Worm (Caenorhabditis elegans) whole organism, young adult: Measurements from ENCODE around the gene T12E12.6.

ENCODE experiments used
- B0336.3 ChIP-seq: fragments of 200-800 bp; sonication (Bioruptor generic); IDR thresholded peaks from 2 replicates; pipeline ENCODE4 v1.3.6; 2022; ENCODE audit warnings: missing genetic modification characterization, missing compliant biosample characterization
- C17E4.6 ChIP-seq: fragments of 200-800 bp; sonication (Bioruptor generic); IDR thresholded peaks from 2 replicates; pipeline ENCODE4 v1.3.6; 2022; ENCODE audit warnings: missing genetic modification reagents, missing genetic modification characterization, missing compliant biosample characterization
- D2030.7 ChIP-seq: fragments of 200-800 bp; sonication (Bioruptor generic); IDR thresholded peaks from 2 replicates; pipeline ENCODE4 v1.3.6; 2022; ENCODE audit warnings: missing genetic modification reagents, missing genetic modification characterization, missing compliant biosample characterization
- K11D2.4 ChIP-seq: fragments of 200-800 bp; sonication (Bioruptor generic); IDR thresholded peaks from 2 replicates; pipeline ENCODE4 v1.3.6; 2022; ENCODE audit warnings: missing genetic modification reagents, missing genetic modification characterization, missing compliant biosample characterization
- K12H6.12 ChIP-seq: fragments of 200-800 bp; sonication (Bioruptor generic); optimal IDR thresholded peaks from 2 replicates; lab custom pipeline; 2018; ENCODE audit warnings: mild to moderate bottlenecking, missing genetic modification characterization, missing compliant biosample characterization
- T07F8.4 ChIP-seq: sonication (generic microtip); optimal IDR thresholded peaks from 2 replicates; lab custom pipeline; 2016; ENCODE audit warnings: mild to moderate bottlenecking, missing genetic modification characterization, moderate library complexity, missing compliant biosample characterization
- ama-1 ChIP-seq, 3 experiments: fragments of 150-350 bp in 1 of 3; sonication (generic microtip) in 2 of 3; optimal IDR thresholded peaks; 2 replicates each; lab custom pipeline; 2014 to 2018; ENCODE audit warnings: missing biosample characterization in 2 of 3, missing genetic modification characterization in 2 of 3, missing genetic modification reagents in 2 of 3
- attf-5 ChIP-seq: fragments of 200-800 bp; sonication (Bioruptor generic); optimal IDR thresholded peaks from 2 replicates; lab custom pipeline; 2018; ENCODE audit warnings: mild to moderate bottlenecking, missing genetic modification characterization, missing compliant biosample characterization
- cebp-1 ChIP-seq, 2 experiments: fragments of 200-800 bp in 1 of 2; sonication (Bioruptor generic) in 1 of 2; sonication (generic microtip) in 1 of 2; IDR thresholded peaks in 1 of 2; optimal IDR thresholded peaks in 1 of 2; 2 replicates each; pipeline versions ENCODE4 v1.3.6 to Lab custom; 2017 to 2022; ENCODE audit warnings: missing compliant biosample characterization in 2 of 2, missing genetic modification characterization in 2 of 2, mild to moderate bottlenecking in 1 of 2, missing genetic modification reagents in 1 of 2, moderate library complexity in 1 of 2
- ceh-79 ChIP-seq: sonication (generic microtip); optimal IDR thresholded peaks from 2 replicates; lab custom pipeline; 2017; ENCODE audit warnings: mild to moderate bottlenecking, missing genetic modification characterization, missing compliant biosample characterization
- chd-7 ChIP-seq: sonication (generic microtip); optimal IDR thresholded peaks from 2 replicates; lab custom pipeline; 2016; ENCODE audit warnings: mild to moderate bottlenecking, missing genetic modification characterization, moderate library complexity, missing compliant biosample characterization
- dox-1 ChIP-seq: fragments of 200-800 bp; sonication (Bioruptor generic); IDR thresholded peaks from 2 replicates; pipeline ENCODE4 v1.3.6; 2022; ENCODE audit warnings: missing genetic modification reagents, missing genetic modification characterization, missing compliant biosample characterization
- dpff-1 ChIP-seq: sonication (generic microtip); optimal IDR thresholded peaks from 2 replicates; lab custom pipeline; 2017; ENCODE audit warnings: mild to moderate bottlenecking, missing genetic modification characterization, missing compliant biosample characterization
- ekl-4 ChIP-seq: fragments of 200-800 bp; sonication (Bioruptor generic); IDR thresholded peaks from 2 replicates; pipeline ENCODE4 v1.3.6; 2022; ENCODE audit warnings: missing genetic modification reagents, missing genetic modification characterization, missing compliant biosample characterization
- hmg-1.2 ChIP-seq: fragments of 200-800 bp; sonication (Bioruptor generic); IDR thresholded peaks from 2 replicates; pipeline ENCODE4 v1.3.6; 2022; ENCODE audit warnings: missing genetic modification reagents, missing genetic modification characterization, missing compliant biosample characterization
- lin-26 ChIP-seq: fragments of 200-800 bp; sonication (Bioruptor generic); IDR thresholded peaks from 2 replicates; pipeline ENCODE4 v1.3.6; 2022; ENCODE audit warnings: missing genetic modification reagents, missing genetic modification characterization, missing compliant biosample characterization
- lin-40 ChIP-seq: sonication (generic microtip); optimal IDR thresholded peaks from 2 replicates; lab custom pipeline; 2016; ENCODE audit warnings: missing genetic modification characterization, mild to moderate bottlenecking, missing compliant biosample characterization, missing genotype, missing genetic modification reagents
- lir-1 ChIP-seq: fragments of 200-800 bp; sonication (Bioruptor generic); conservative IDR thresholded peaks from 2 replicates; pipeline ENCODE4 v1.3.6; 2022; ENCODE audit warnings: missing genetic modification reagents, missing genetic modification characterization, missing compliant biosample characterization
- lsy-27 ChIP-seq: sonication (generic microtip); optimal IDR thresholded peaks from 2 replicates; lab custom pipeline; 2017; ENCODE audit warnings: missing genetic modification characterization, mild to moderate bottlenecking, missing compliant biosample characterization, antibody characterized with exemption, missing genotype, borderline replicate concordance; ENCODE audit not compliant: insufficient read depth
- madf-6 ChIP-seq: fragments of 200-800 bp; sonication (Bioruptor generic); IDR thresholded peaks from 2 replicates; pipeline ENCODE4 v1.3.6; 2022; ENCODE audit warnings: missing genetic modification reagents, missing genetic modification characterization, missing compliant biosample characterization
- mel-28 ChIP-seq: sonication (generic microtip); optimal IDR thresholded peaks from 2 replicates; lab custom pipeline; 2016; ENCODE audit warnings: borderline replicate concordance, mild to moderate bottlenecking, missing genetic modification characterization, missing compliant biosample characterization
- nhr-120 ChIP-seq: fragments of 200-800 bp; sonication (Bioruptor generic); IDR thresholded peaks from 2 replicates; pipeline ENCODE4 v1.3.6; 2022; ENCODE audit warnings: missing genetic modification characterization, missing compliant biosample characterization
- nhr-179 ChIP-seq: sonication (generic microtip); optimal IDR thresholded peaks from 2 replicates; lab custom pipeline; 2016; ENCODE audit warnings: mild to moderate bottlenecking, missing genetic modification characterization, missing compliant biosample characterization
- nhr-80 ChIP-seq: sonication (generic microtip); optimal IDR thresholded peaks from 2 replicates; lab custom pipeline; 2016; ENCODE audit warnings: missing genetic modification characterization, missing compliant biosample characterization
- pbrm-1 ChIP-seq: fragments of 200-800 bp; sonication (Bioruptor generic); IDR thresholded peaks from 2 replicates; pipeline ENCODE4 v1.3.6; 2022; ENCODE audit warnings: missing genetic modification reagents, missing genetic modification characterization, missing compliant biosample characterization
- pha-4 ChIP-seq: fragments of 150-350 bp; sonication (generic microtip); optimal IDR thresholded peaks from 2 replicates; lab custom pipeline; 2014; ENCODE audit warnings: missing biosample characterization, missing genetic modification reagents, missing genetic modification characterization
- rpc-1 ChIP-seq, 2 experiments: fragments of 150-350 bp in 1 of 2; sonication (generic microtip) in 1 of 2; optimal IDR thresholded peaks; 2 replicates each; lab custom pipeline; 2014 to 2018; ENCODE audit warnings: missing biosample characterization in 1 of 2, missing genetic modification characterization in 1 of 2, missing genetic modification reagents in 1 of 2, missing genotype in 1 of 2
- sea-2 ChIP-seq: fragments of 200-800 bp; sonication (Bioruptor generic); IDR thresholded peaks from 2 replicates; pipeline ENCODE4 v1.3.6; 2022; ENCODE audit warnings: missing genetic modification characterization, missing compliant biosample characterization
- snpc-4 ChIP-seq, 5 experiments: fragments of 150-350 bp in 1 of 5; sonication (generic microtip) in 4 of 5; optimal IDR thresholded peaks; 2 replicates each; lab custom pipeline; 2014 to 2018; ENCODE audit warnings: missing genetic modification characterization in 5 of 5, missing biosample characterization in 3 of 5, antibody characterized with exemption in 2 of 5, mild to moderate bottlenecking in 2 of 5, missing compliant biosample characterization in 2 of 5, missing genotype in 2 of 5, moderate library complexity in 2 of 5, missing genetic modification reagents in 1 of 5
- somi-1 ChIP-seq: fragments of 200-800 bp; sonication (Bioruptor generic); optimal IDR thresholded peaks from 2 replicates; lab custom pipeline; 2018; ENCODE audit warnings: mild to moderate bottlenecking, missing genetic modification characterization, missing compliant biosample characterization
- sptf-2 ChIP-seq: fragments of 200-800 bp; sonication (Bioruptor generic); optimal IDR thresholded peaks from 2 replicates; lab custom pipeline; 2018; ENCODE audit warnings: mild to moderate bottlenecking, missing genetic modification characterization, missing compliant biosample characterization
- tbp1 ChIP-seq: fragments of 200-800 bp; sonication (Bioruptor generic); optimal IDR thresholded peaks from 2 replicates; lab custom pipeline; 2018; ENCODE audit warnings: mild to moderate bottlenecking, missing genetic modification characterization, missing compliant biosample characterization
- unc-130 ChIP-seq: sonication (generic microtip); optimal IDR thresholded peaks from 2 replicates; lab custom pipeline; 2016; ENCODE audit warnings: missing genetic modification reagents, missing genetic modification characterization, missing compliant biosample characterization
- ztf-22 ChIP-seq: fragments of 200-800 bp; sonication (Bioruptor generic); optimal IDR thresholded peaks from 2 replicates; lab custom pipeline; 2018; ENCODE audit warnings: mild to moderate bottlenecking, missing genetic modification characterization, moderate library complexity, missing compliant biosample characterization
- ztf-25 ChIP-seq: fragments of 200-800 bp; sonication (Bioruptor generic); IDR thresholded peaks from 2 replicates; pipeline ENCODE4 v1.3.6; 2022; ENCODE audit warnings: missing genetic modification reagents, missing genetic modification characterization, missing compliant biosample characterization
- ztf-26 ChIP-seq: sonication (generic microtip); optimal IDR thresholded peaks from 2 replicates; lab custom pipeline; 2017; ENCODE audit warnings: missing genetic modification characterization, missing compliant biosample characterization
- ztf-6 ChIP-seq: fragments of 200-800 bp; sonication (Bioruptor generic); IDR thresholded peaks from 2 replicates; pipeline ENCODE4 v1.3.6; 2022; ENCODE audit warnings: missing genetic modification reagents, missing genetic modification characterization, missing compliant biosample characterization

The T12E12.6 gene

DNA sequence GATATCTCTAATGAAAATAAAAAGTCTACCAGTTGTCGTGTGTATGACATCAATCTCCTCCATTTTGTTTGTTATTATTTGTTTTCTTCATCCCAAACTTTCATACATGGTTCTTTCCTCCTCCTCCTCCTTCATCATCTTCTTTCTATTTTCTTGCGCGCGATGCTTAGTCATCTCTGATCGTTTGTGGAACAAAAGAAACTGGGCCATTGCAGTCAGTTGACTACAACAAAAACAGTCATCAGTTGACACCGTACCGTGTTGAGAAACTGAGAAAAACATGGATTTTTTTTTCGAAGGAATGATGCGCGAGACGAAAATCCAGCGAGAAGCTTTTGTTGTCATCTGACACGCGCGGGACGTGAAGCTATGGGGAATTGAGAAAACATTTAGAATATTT lies 31.3 kb upstream of the T12E12.6 start:
- TF ChIP-seq lsy-27 (tag; lab: Kevin White, UChicago) (no peak), lir-1 (GFP tag; lab: Robert Waterston, UW) (0 out of 2 replicates have a peak, but pooled peaks have one; percentile 33), hmg-1.2 (GFP tag; lab: Robert Waterston, UW) (no peak), ekl-4 (GFP tag; lab: Robert Waterston, UW) (peak; percentile 43; the same call in 1 of the 2 replicates), B0336.3 (no peak)

DNA sequence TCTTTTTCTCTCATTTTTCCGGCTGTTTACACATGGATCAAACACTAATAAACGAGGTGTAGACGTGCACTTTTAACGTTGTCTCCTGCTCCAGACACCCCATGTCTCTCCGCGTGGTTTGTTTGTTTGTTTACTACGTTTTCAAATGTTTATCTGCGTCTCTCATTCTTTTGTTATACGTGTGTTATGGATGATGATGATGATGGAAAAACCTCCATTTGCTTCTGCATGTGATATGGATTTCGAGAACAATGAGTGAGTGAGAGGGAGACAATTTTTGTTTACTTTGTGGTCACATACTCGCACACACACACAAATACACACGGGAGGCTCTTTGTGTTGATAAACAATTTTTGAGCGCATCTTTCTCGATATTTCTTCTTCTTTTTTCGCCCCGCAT lies 30.5 kb upstream of the T12E12.6 start:
- TF ChIP-seq nhr-179 = no peak
- TF ChIP-seq sea-2 = no peak
- TF ChIP-seq attf-5 = peak; percentile 55
- no peak for TF ChIP-seq ceh-79 (tag; lab: Kevin White, UChicago)
- TF ChIP-seq rpc-1 (optimal IDR thresholded peaks at IDR 0.05; lab: Kevin White, UChicago) = no peak
- TF ChIP-seq rpc-1 (tag; optimal IDR thresholded peaks at IDR 0.05; lab: Kevin White, UChicago) = no peak
- TF ChIP-seq hmg-1.2 (GFP tag; lab: Robert Waterston, UW) = peak; percentile 10; the same call in 1 of the 2 replicates
- TF ChIP-seq madf-6 (GFP tag; lab: Robert Waterston, UW) = no peak
- peak; percentile 46 for TF ChIP-seq pha-4
- 0 out of 2 replicates have a peak, but pooled peaks have one; percentile 23 for TF ChIP-seq lin-26
- no peak for TF ChIP-seq cebp-1 (GFP tag; IDR thresholded peaks at IDR 0.05; lab: Robert Waterston, UW)
- TF ChIP-seq cebp-1 (tag; optimal IDR thresholded peaks at IDR 0.05; lab: Kevin White, UChicago) = peak; percentile 62
- peak; percentile 4 for TF ChIP-seq tbp1 (GFP tag; lab: Kevin White, UChicago)
- TF ChIP-seq ztf-26 (tag; lab: Kevin White, UChicago) = no peak
- TF ChIP-seq snpc-4 (GFP tag; optimal IDR thresholded peaks at IDR 0.05; lab: Kevin White, UChicago) = no peak
- TF ChIP-seq snpc-4 (tag; optimal IDR thresholded peaks at IDR 0.05; lab: Kevin White, UChicago) = peak in 2 of 4 experiments; percentile 11 to 45
- peak; percentile 25; the same call in 1 of the 2 replicates for TF ChIP-seq dox-1 (GFP tag; lab: Robert Waterston, UW)
- TF ChIP-seq chd-7 (tag; lab: Kevin White, UChicago) = peak; percentile 30
- no peak for TF ChIP-seq ztf-6 (GFP tag; lab: Robert Waterston, UW)
- TF ChIP-seq K12H6.12 (tag; lab: Kevin White, UChicago) = peak; percentile 62
- TF ChIP-seq B0336.3 = peak; percentile 28; the same call in 1 of the 2 replicates
- TF ChIP-seq C17E4.6 (GFP tag; lab: Robert Waterston, UW) = no peak
- TF ChIP-seq somi-1 = peak; percentile 44
- peak; percentile 22; the same call in 1 of the 2 replicates for TF ChIP-seq pbrm-1 (GFP tag; lab: Robert Waterston, UW)
- TF ChIP-seq nhr-80 (tag; lab: Kevin White, UChicago) = peak; percentile 15
- TF ChIP-seq T07F8.4 (tag; lab: Kevin White, UChicago) = no peak
- TF ChIP-seq ama-1 (optimal IDR thresholded peaks at IDR 0.05; lab: Kevin White, UChicago) = peak; percentile 44
- TF ChIP-seq ama-1 (GFP tag; optimal IDR thresholded peaks at IDR 0.05; lab: Kevin White, UChicago) = no peak
- no peak for TF ChIP-seq dpff-1 (tag; lab: Kevin White, UChicago)
- TF ChIP-seq mel-28 (tag; lab: Kevin White, UChicago) = no peak
- peak; percentile 40 for TF ChIP-seq lin-40

DNA sequence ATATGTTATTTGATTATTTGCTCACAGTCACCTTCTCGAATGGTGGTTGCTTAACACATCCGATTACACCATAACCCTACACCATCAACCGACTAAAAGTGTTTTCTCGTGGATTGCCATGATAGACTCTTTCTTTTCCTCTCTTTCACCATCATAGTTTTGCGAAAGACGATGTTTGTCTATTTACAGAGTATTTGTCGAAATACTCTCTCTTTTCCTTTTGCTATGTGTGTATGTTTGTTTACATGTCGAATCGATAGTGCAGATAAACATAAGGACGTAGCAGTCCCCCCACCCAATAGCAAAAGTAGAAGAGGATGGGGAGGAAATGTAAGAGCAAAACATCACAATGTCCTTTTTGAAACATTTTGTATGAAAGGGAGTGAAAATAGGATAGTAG lies 29.4 kb upstream of the T12E12.6 start:
- TF ChIP-seq D2030.7 (GFP tag; lab: Robert Waterston, UW) (no peak), K11D2.4 (GFP tag; lab: Robert Waterston, UW) (no peak), ztf-22 (GFP tag; lab: Kevin White, UChicago) (no peak), sptf-2 (GFP tag; lab: Kevin White, UChicago) (no peak), unc-130 (GFP tag; lab: Kevin White, UChicago) (no peak), nhr-120 (GFP tag; lab: Robert Waterston, UW) (no peak), ztf-25 (GFP tag; lab: Robert Waterston, UW) (no peak), cebp-1 (GFP tag; IDR thresholded peaks at IDR 0.05; lab: Robert Waterston, UW) (0 out of 2 replicates have a peak, but pooled peaks have one; percentile 18), cebp-1 (tag; optimal IDR thresholded peaks at IDR 0.05; lab: Kevin White, UChicago) (peak; percentile 34)
